Fruit fly (Drosophila melanogaster): ENCODE measurements around the gene Remo.

Gene Remo

DNA sequence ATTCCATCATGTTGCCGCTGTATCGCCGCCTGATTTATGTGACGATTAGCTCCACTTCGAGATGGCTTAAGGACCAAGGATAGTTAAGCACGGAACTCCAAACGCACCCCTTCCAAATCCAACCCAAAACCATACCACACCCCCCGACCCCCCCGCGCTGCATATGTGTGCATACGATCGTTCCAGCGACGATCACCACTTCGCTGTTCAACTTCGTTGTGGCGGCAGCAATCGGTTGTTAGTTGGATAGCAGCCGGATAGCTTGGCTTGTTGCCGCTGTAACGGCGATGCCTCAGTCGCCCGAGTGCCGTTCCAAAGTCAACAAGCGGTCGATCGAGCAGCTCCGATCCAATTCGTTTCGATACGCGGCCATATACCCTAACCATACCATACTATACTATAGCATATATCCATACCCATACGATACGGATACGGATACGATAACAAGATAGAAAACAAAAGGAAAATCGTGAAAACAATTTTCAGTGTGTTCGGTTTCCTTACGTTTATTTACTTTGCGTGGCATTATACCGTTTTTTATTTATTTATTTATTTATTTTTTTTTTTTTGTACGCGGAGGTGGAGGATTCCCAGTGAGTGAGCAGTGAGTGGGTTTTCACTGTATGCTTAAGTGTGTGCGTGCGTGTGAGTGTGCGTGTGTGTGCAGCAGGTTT is 27.1 kb downstream of the Remo start (continued):
- TF ChIP-seq CG17328 (GFP tag; IDR thresholded peaks at IDR 0.05) (0 out of 2 replicates have a peak, but pooled peaks have one; percentile 10), sug (tag; optimal IDR thresholded peaks at IDR 0.05) (peak; percentile 10)

dm6 chrX:13315463-13315817 is 27.6 kb downstream of the Remo start:
- peak; percentile 49 for TF ChIP-seq grau (tag; optimal IDR thresholded peaks at IDR 0.05)
- no peak for TF ChIP-seq Adf1 (GFP tag; IDR thresholded peaks at IDR 0.05)
- peak in 1 of 2 experiments; percentile 43 for TF ChIP-seq Hr78 (GFP tag; optimal IDR thresholded peaks at IDR 0.05)
- TF ChIP-seq CG5245 (GFP tag; optimal IDR thresholded peaks at IDR 0.05) = no peak

DNA sequence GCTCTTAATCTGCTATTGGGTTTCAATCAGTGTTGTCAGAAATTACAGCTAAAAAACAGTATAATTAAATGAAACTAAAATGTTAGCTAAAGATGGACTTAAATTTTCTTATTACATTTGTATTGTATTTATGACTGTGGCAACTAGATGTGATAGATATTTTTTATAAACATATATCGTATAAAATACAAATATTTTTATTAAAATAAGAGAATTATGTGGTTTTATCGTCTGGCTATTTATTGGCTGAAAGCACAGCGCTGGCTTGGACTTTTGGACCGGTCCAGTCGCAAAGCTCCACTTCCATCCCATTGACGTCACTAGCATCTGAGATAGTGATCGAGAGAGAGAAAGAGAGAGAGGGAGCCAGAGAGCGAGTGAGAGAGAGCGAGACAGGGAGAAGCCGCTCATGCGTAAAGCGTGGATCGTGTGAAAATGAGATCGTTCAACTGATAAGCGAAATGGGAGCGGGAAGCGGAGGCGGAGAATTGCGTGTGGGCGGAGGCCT is 31.6 kb downstream of the Remo start:
- TF ChIP-seq h (optimal IDR thresholded peaks at IDR 0.05) (no peak), Sox100B (GFP tag; optimal IDR thresholded peaks at IDR 0.05) (peak; percentile 65), CG31388 (GFP tag; optimal IDR thresholded peaks at IDR 0.05) (no peak), slbo (GFP tag; IDR thresholded peaks at IDR 0.05) (peak; percentile 29; the same call in 1 of the 2 replicates), Xbp1 (GFP tag; optimal IDR thresholded peaks at IDR 0.05) (no peak), Xrp1 (GFP tag; IDR thresholded peaks at IDR 0.05) (no peak), CG6254 (GFP tag; optimal IDR thresholded peaks at IDR 0.05) (peak; percentile 60), CG3726 (GFP tag; IDR thresholded peaks at IDR 0.05) (no peak), CG32772 (GFP tag; IDR thresholded peaks at IDR 0.05) (no peak), Ptx1 (GFP tag; IDR thresholded peaks at IDR 0.05) (peak; percentile 27; the same call in 1 of the 2 replicates), emc (GFP tag; optimal IDR thresholded peaks at IDR 0.05) (no peak), exex (tag; optimal IDR thresholded peaks at IDR 0.05) (peak; percentile 43), crol (GFP tag; IDR thresholded peaks at IDR 0.05) (no peak; the same call in 1 of the 2 replicates), Pdp1 (GFP tag; optimal IDR thresholded peaks at IDR 0.05) (no peak), Sox102F (GFP tag; optimal IDR thresholded peaks at IDR 0.05) (no peak), ab (GFP tag; optimal IDR thresholded peaks at IDR 0.05) (no peak), CG33557 (GFP tag; optimal IDR thresholded peaks at IDR 0.05) (no peak), jing (GFP tag; optimal IDR thresholded peaks at IDR 0.05) (no peak), mirr (GFP tag; optimal IDR thresholded peaks at IDR 0.05) (no peak), Dad (GFP tag; optimal IDR thresholded peaks at IDR 0.05) (no peak), CG4328 (GFP tag; optimal IDR thresholded peaks at IDR 0.05) (peak; percentile 24), CG7271 (tag; optimal IDR thresholded peaks at IDR 0.05) (no peak), HLH54F (GFP tag; optimal IDR thresholded peaks at IDR 0.05) (no peak), CG11560 (tag; IDR thresholded peaks at IDR 0.05) (no peak), org-1 (GFP tag; optimal IDR thresholded peaks at IDR 0.05) (no peak), dan (GFP tag; IDR thresholded peaks at IDR 0.05) (no peak), fru (optimal IDR thresholded peaks at IDR 0.05) (no peak), CG3281 (GFP tag; optimal IDR thresholded peaks at IDR 0.05) (peak; percentile 60), Sry-δ (GFP tag; optimal IDR thresholded peaks at IDR 0.05) (no peak), amos (GFP tag; IDR thresholded peaks at IDR 0.05; ENCODE audit: partially characterized antibody) (no peak), CG4820 (GFP tag; optimal IDR thresholded peaks at IDR 0.05) (no peak), Drgx (GFP tag; IDR thresholded peaks at IDR 0.05) (peak; percentile 81), CG8765 (GFP tag; IDR thresholded peaks at IDR 0.05) (no peak), CG10565 (GFP tag; optimal IDR thresholded peaks at IDR 0.05) (no peak), disco-r (GFP tag; optimal IDR thresholded peaks at IDR 0.05) (no peak), trh (GFP tag; optimal IDR thresholded peaks at IDR 0.05) (no peak), Gug (GFP tag; IDR thresholded peaks at IDR 0.05) (no peak), cato (GFP tag; optimal IDR thresholded peaks at IDR 0.05; ENCODE audit: borderline replicate concordance) (no peak), pb (GFP tag; optimal IDR thresholded peaks at IDR 0.05) (no peak), Tbp (GFP tag; optimal IDR thresholded peaks at IDR 0.05) (no peak), sc (optimal IDR thresholded peaks at IDR 0.05) (no peak), sc (GFP tag; optimal IDR thresholded peaks at IDR 0.05) (no peak)
